Worm (Caenorhabditis elegans) whole organism, L4 larva: ENCODE results near the gene ocr-4.

ENCODE experiments used
- F10B5.3 ChIP-seq: sonication (generic microtip); optimal IDR thresholded peaks from 2 replicates; lab custom pipeline; 2016; ENCODE audit warnings: mild to moderate bottlenecking, missing genetic modification characterization, missing compliant biosample characterization
- F26F4.8 ChIP-seq: fragments of 200-800 bp; sonication (Bioruptor generic); conservative IDR thresholded peaks from 2 replicates; pipeline ENCODE4 v1.3.6; 2022; ENCODE audit warnings: missing genetic modification characterization, missing compliant biosample characterization
- F49E8.2 ChIP-seq: sonication (generic microtip); optimal IDR thresholded peaks from 2 replicates; lab custom pipeline; 2016; ENCODE audit warnings: missing compliant biosample characterization, mild to moderate bottlenecking, missing genetic modification characterization, borderline replicate concordance
- R02D3.7 ChIP-seq: fragments of 150-350 bp; sonication (generic microtip); optimal IDR thresholded peaks from 3 replicates; lab custom pipeline; 2014; ENCODE audit warnings: missing biosample characterization, missing genetic modification characterization
- Y5F2A.4 ChIP-seq: fragments of 200-800 bp; sonication (Bioruptor generic); optimal IDR thresholded peaks from 2 replicates; lab custom pipeline; 2018; ENCODE audit warnings: mild to moderate bottlenecking, missing genetic modification characterization, missing compliant biosample characterization
- ZK546.5 ChIP-seq, 2 experiments: sonication (generic microtip); optimal IDR thresholded peaks; 2 replicates each; lab custom pipeline; 2017; ENCODE audit warnings: missing biosample characterization in 2 of 2, missing genetic modification characterization in 2 of 2
- aha-1 ChIP-seq: fragments of 150-350 bp; peaks from one replicate; lab custom pipeline; 2014; ENCODE audit warnings: missing biosample characterization, missing genetic modification characterization
- ama-1 ChIP-seq: fragments of 150-350 bp; optimal IDR thresholded peaks from 2 replicates; lab custom pipeline; 2014; ENCODE audit warnings: inconsistent platforms, mixed read lengths
- arid-1 ChIP-seq: fragments of 200-800 bp; sonication (Bioruptor generic); conservative IDR thresholded peaks from 2 replicates; pipeline ENCODE4 v1.3.6; 2022; ENCODE audit warnings: missing genetic modification reagents, missing genetic modification characterization, missing compliant biosample characterization
- ceh-32 ChIP-seq: sonication (generic microtip); optimal IDR thresholded peaks from 2 replicates; lab custom pipeline; 2016; ENCODE audit warnings: mild to moderate bottlenecking, missing genetic modification characterization, missing compliant biosample characterization; ENCODE audit not compliant: poor library complexity
- ceh-62 ChIP-seq: sonication (generic microtip); optimal IDR thresholded peaks from 2 replicates; lab custom pipeline; 2017; ENCODE audit warnings: missing biosample characterization, missing genetic modification characterization
- ceh-82 ChIP-seq: sonication (generic microtip); optimal IDR thresholded peaks from 2 replicates; lab custom pipeline; 2017; ENCODE audit warnings: missing biosample characterization, missing genetic modification characterization
- cey-2 ChIP-seq: sonication (generic microtip); optimal IDR thresholded peaks from 3 replicates; lab custom pipeline; 2017; ENCODE audit warnings: missing genetic modification characterization, mild to moderate bottlenecking, missing compliant biosample characterization, antibody characterized with exemption, borderline replicate concordance; ENCODE audit not compliant: insufficient read depth
- daf-12 ChIP-seq: fragments of 150-350 bp; optimal IDR thresholded peaks from 2 replicates; lab custom pipeline; 2014; ENCODE audit warnings: missing biosample characterization, missing genetic modification reagents, missing genetic modification characterization
- daf-8 ChIP-seq: fragments of 200-800 bp; sonication (Bioruptor generic); IDR thresholded peaks from 2 replicates; pipeline ENCODE4 v1.3.6; 2022; ENCODE audit warnings: missing genetic modification characterization, missing compliant biosample characterization
- egl-43 ChIP-seq: fragments of 200-800 bp; sonication (Bioruptor generic); IDR thresholded peaks from 2 replicates; pipeline ENCODE4 v1.3.6; 2022; ENCODE audit warnings: missing genetic modification reagents, missing genetic modification characterization, missing compliant biosample characterization
- hlh-11 ChIP-seq: fragments of 200-800 bp; sonication (Bioruptor generic); optimal IDR thresholded peaks from 2 replicates; lab custom pipeline; 2018; ENCODE audit warnings: mild to moderate bottlenecking, missing genetic modification characterization, missing compliant biosample characterization
- hlh-30 ChIP-seq: sonication (generic microtip); optimal IDR thresholded peaks from 2 replicates; lab custom pipeline; 2017; ENCODE audit warnings: antibody characterized with exemption, mild to moderate bottlenecking, missing genetic modification characterization, missing compliant biosample characterization; ENCODE audit not compliant: insufficient read depth
- jun-1 ChIP-seq: fragments of 150-350 bp; optimal IDR thresholded peaks from 2 replicates; lab custom pipeline; 2014; ENCODE audit warnings: missing biosample characterization, missing genetic modification reagents, missing genetic modification characterization
- lim-7 ChIP-seq: fragments of 200-800 bp; sonication (Bioruptor generic); IDR thresholded peaks from 2 replicates; pipeline ENCODE4 v1.3.6; 2022; ENCODE audit warnings: missing genetic modification characterization, missing compliant biosample characterization
- lin-29 ChIP-seq: fragments of 200-800 bp; sonication (Bioruptor generic); IDR thresholded peaks from 2 replicates; pipeline ENCODE4 v1.3.6; 2022; ENCODE audit warnings: missing genetic modification reagents, missing genetic modification characterization, missing compliant biosample characterization
- lin-39 ChIP-seq: fragments of 150-350 bp; optimal IDR thresholded peaks from 2 replicates; lab custom pipeline; 2014; ENCODE audit warnings: missing biosample characterization, missing genetic modification reagents, missing genetic modification characterization
- lsy-2 ChIP-seq, 2 experiments: fragments of 150-350 bp in 1 of 2; sonication (generic microtip) in 1 of 2; optimal IDR thresholded peaks; 2 replicates each; lab custom pipeline; 2014 to 2017; ENCODE audit warnings: missing biosample characterization in 2 of 2, missing genetic modification characterization in 2 of 2
- madf-5 ChIP-seq, 2 experiments: fragments of 200-800 bp; sonication (Bioruptor generic); IDR thresholded peaks; 2 replicates each; pipeline ENCODE4 v1.3.6; 2022; ENCODE audit warnings: missing compliant biosample characterization in 2 of 2, missing genetic modification characterization in 2 of 2
- mxl-3 ChIP-seq: fragments of 200-800 bp; sonication (Bioruptor generic); optimal IDR thresholded peaks from 2 replicates; lab custom pipeline; 2018; ENCODE audit warnings: mild to moderate bottlenecking, missing genetic modification characterization, missing compliant biosample characterization
- nhr-102 ChIP-seq: sonication (generic microtip); optimal IDR thresholded peaks from 2 replicates; lab custom pipeline; 2016; ENCODE audit warnings: mild to moderate bottlenecking, missing genetic modification characterization, moderate library complexity, missing compliant biosample characterization
- nhr-41 ChIP-seq: fragments of 200-800 bp; sonication (Bioruptor generic); IDR thresholded peaks from 2 replicates; pipeline ENCODE4 v1.3.6; 2022; ENCODE audit warnings: missing genetic modification reagents, missing genetic modification characterization, missing compliant biosample characterization
- nhr-76 ChIP-seq: fragments of 150-350 bp; optimal IDR thresholded peaks from 2 replicates; lab custom pipeline; 2014; ENCODE audit warnings: missing biosample characterization, missing genetic modification characterization
- nhr-77 ChIP-seq: fragments of 150-350 bp; optimal IDR thresholded peaks from 2 replicates; lab custom pipeline; 2014; ENCODE audit warnings: missing biosample characterization, missing genetic modification characterization
- pha-4 ChIP-seq, 2 experiments: fragments of 150-350 bp in 1 of 2; fragments of 200-800 bp in 1 of 2; sonication (Bioruptor generic) in 1 of 2; IDR thresholded peaks in 1 of 2; optimal IDR thresholded peaks in 1 of 2; 2 replicates each; pipeline versions ENCODE4 v1.3.6 to Lab custom; 2014 to 2022; ENCODE audit warnings: missing genetic modification characterization in 2 of 2, missing genetic modification reagents in 2 of 2, missing biosample characterization in 1 of 2, missing compliant biosample characterization in 1 of 2
- rbr-2 ChIP-seq: sonication (generic microtip); optimal IDR thresholded peaks from 2 replicates; lab custom pipeline; 2016; ENCODE audit warnings: missing genotype, missing genetic modification characterization, missing compliant biosample characterization
- sdz-12 ChIP-seq: fragments of 200-800 bp; sonication (Bioruptor generic); optimal IDR thresholded peaks from 2 replicates; lab custom pipeline; 2018; ENCODE audit warnings: mild to moderate bottlenecking, missing genetic modification characterization, missing compliant biosample characterization
- snpc-1.2 ChIP-seq: fragments of 200-800 bp; sonication (Bioruptor generic); IDR thresholded peaks from 2 replicates; pipeline ENCODE4 v1.3.6; 2022; ENCODE audit warnings: missing genetic modification reagents, missing genetic modification characterization, missing compliant biosample characterization
- spr-3 ChIP-seq: fragments of 200-800 bp; sonication (Bioruptor generic); optimal IDR thresholded peaks from 2 replicates; lab custom pipeline; 2018; ENCODE audit warnings: mild to moderate bottlenecking, missing genetic modification characterization, missing compliant biosample characterization
- unc-62 ChIP-seq, 3 experiments: fragments of 150-350 bp in 1 of 3; sonication (generic microtip); optimal IDR thresholded peaks in 2 of 3; peaks in 1 of 3; 1 replicate in 1 of 3; 2 replicates in 2 of 3; lab custom pipeline; 2014 to 2017; ENCODE audit warnings: missing biosample characterization in 3 of 3, missing genetic modification characterization in 3 of 3, missing genetic modification reagents in 3 of 3, missing genotype in 1 of 3
- zag-1 ChIP-seq: fragments of 150-350 bp; optimal IDR thresholded peaks from 2 replicates; lab custom pipeline; 2014; ENCODE audit warnings: missing biosample characterization, missing genetic modification characterization
- ztf-11 ChIP-seq: fragments of 150-350 bp; optimal IDR thresholded peaks from 2 replicates; lab custom pipeline; 2014; ENCODE audit warnings: missing biosample characterization, missing genetic modification characterization

The ocr-4 gene

ce11 chrIV:7332695-7333094 is at the start of gene ocr-4:
TSS of gene ocr-4 (minus strand) at chrIV:7332795.
- TF ChIP-seq sdz-12 (GFP tag; lab: Kevin White, UChicago) (no peak), R02D3.7 (tag; lab: Kevin White, UChicago) (no peak), snpc-1.2 (GFP tag; lab: Robert Waterston, UW) (no peak), F26F4.8 (GFP tag; lab: Robert Waterston, UW) (no peak), nhr-76 (tag; lab: Kevin White, UChicago) (no peak), hlh-11 (tag; lab: Kevin White, UChicago) (no peak), F10B5.3 (tag; lab: Kevin White, UChicago) (no peak), arid-1 (GFP tag; lab: Robert Waterston, UW) (no peak), zag-1 (tag; lab: Kevin White, UChicago) (no peak), daf-12 (tag; lab: Kevin White, UChicago) (no peak), lin-39 (tag; lab: Kevin White, UChicago) (no peak), lsy-2 (tag; optimal IDR thresholded peaks at IDR 0.05; lab: Kevin White, UChicago) (no peak), lim-7 (GFP tag; lab: Robert Waterston, UW) (no peak), ZK546.5 (tag; optimal IDR thresholded peaks at IDR 0.05; lab: Kevin White, UChicago) (no peak), nhr-41 (GFP tag; lab: Robert Waterston, UW) (no peak)

ce11 chrIV:7381754-7382153 is 49.2 kb upstream of the ocr-4 start, which contains the start of gene ptp-8:
TSS of gene ptp-8 (plus strand) at chrIV:7382054.
- TF ChIP-seq lin-29 (GFP tag; lab: Robert Waterston, UW), result no peak
- no peak for TF ChIP-seq F49E8.2 (tag; lab: Kevin White, UChicago)
- no peak for TF ChIP-seq ceh-82 (tag; lab: Kevin White, UChicago)
- TF ChIP-seq aha-1, result no peak
- TF ChIP-seq ama-1, result no peak
- TF ChIP-seq mxl-3 (GFP tag; lab: Kevin White, UChicago), result no peak
- no peak for TF ChIP-seq rbr-2 (tag; lab: Kevin White, UChicago)
- TF ChIP-seq jun-1, result no peak
- TF ChIP-seq egl-43 (GFP tag; lab: Robert Waterston, UW), result no peak
- no peak for TF ChIP-seq ceh-32
- TF ChIP-seq ceh-62 (tag; lab: Kevin White, UChicago), result no peak
- no peak for TF ChIP-seq pha-4 (GFP tag; IDR thresholded peaks at IDR 0.05; lab: Robert Waterston, UW)
- TF ChIP-seq pha-4 (tag; optimal IDR thresholded peaks at IDR 0.05; lab: Kevin White, UChicago), result no peak
- TF ChIP-seq nhr-102 (tag; lab: Kevin White, UChicago), result no peak
- TF ChIP-seq madf-5 (GFP tag; IDR thresholded peaks at IDR 0.05; lab: Robert Waterston, UW), result no peak
- no peak for TF ChIP-seq lsy-2 (tag; optimal IDR thresholded peaks at IDR 0.05; lab: Kevin White, UChicago)
- no peak for TF ChIP-seq Y5F2A.4 (GFP tag; lab: Kevin White, UChicago)
- no peak for TF ChIP-seq ztf-11
- TF ChIP-seq cey-2 (tag; lab: Kevin White, UChicago), result no peak
- TF ChIP-seq spr-3 (GFP tag; lab: Kevin White, UChicago), result no peak
- TF ChIP-seq, all 104 proteins: peak for 0

DNA sequence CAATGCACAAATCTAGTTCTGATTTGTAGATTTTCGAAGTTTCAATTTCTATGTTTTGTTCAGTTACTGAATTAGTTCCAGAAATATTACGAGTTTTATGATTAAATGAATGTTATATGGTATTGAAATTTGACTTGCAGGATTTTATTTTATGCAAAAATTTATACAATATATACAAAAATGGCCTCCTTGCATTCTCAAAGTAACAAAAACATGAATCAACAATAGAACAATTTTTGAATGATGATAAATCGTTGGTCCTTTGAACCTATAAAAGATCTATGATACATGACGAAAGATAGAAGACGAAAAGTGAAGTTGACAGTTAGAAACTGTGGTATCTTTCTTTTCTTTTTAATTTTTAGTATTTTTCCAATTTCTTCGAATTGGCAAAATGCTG is 43.9 kb upstream of the ocr-4 start, which contains the start of gene T12B3.2:
Gene T12B3.2, plus strand, starts transcription at position 301 of the 400 bp plus-strand sequence.
- TF ChIP-seq madf-5 (GFP tag; IDR thresholded peaks at IDR 0.05; lab: Robert Waterston, UW) (no peak), nhr-77 (tag; lab: Kevin White, UChicago) (peak; percentile 28), aha-1 (peak; percentile 83), daf-8 (GFP tag; lab: Robert Waterston, UW) (no peak), hlh-30 (tag; lab: Kevin White, UChicago) (no peak), unc-62 (GFP tag; optimal IDR thresholded peaks at IDR 0.05 in 1 of 2; lab: Kevin White, UChicago) (peak in 1 of 2 experiments; percentile 52), unc-62 (tag; optimal IDR thresholded peaks at IDR 0.05; lab: Kevin White, UChicago) (no peak)
